Worm (Caenorhabditis elegans) whole organism, L4/young adult: ENCODE results near the gene dhrs-4.

Experiments
- dao-5 ChIP-seq: sonication (generic microtip); optimal IDR thresholded peaks from 2 replicates; lab custom pipeline; 2016; ENCODE audit warnings: missing genotype, missing genetic modification characterization, moderate library complexity, missing compliant biosample characterization
- him-1 ChIP-seq: sonication (generic microtip); optimal IDR thresholded peaks from 2 replicates; lab custom pipeline; 2016; ENCODE audit warnings: missing genotype, missing genetic modification reagents, missing genetic modification characterization, missing compliant biosample characterization

DNA sequence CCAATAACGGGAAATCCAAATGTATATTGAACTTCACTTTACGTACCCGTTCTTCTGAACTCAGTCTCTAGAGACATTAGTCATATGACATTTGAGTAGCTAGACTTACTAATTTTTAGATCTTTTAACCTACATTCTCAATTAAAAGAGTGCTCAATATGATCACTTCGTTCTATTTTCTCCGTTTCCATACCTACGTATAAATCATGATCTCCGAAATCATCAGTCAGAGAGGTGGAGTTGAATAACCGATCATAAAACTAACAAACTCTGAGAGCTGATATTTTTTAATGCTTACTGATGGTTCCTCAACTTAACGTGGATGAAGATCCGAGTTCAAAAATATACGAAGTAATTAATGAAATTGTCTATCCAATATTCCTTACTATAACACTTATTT lies 41.7 kb downstream of the dhrs-4 start, which contains the start of gene srd-35:
- no peak for TF ChIP-seq him-1 (tag; lab: Kevin White, UChicago)
- no peak for TF ChIP-seq dao-5 (tag; lab: Kevin White, UChicago)
